Worm (Caenorhabditis elegans) whole organism, L2 larva: ENCODE measurements around the gene gmps-1.

Experiments
- ama-1 ChIP-seq: fragments of 150-350 bp; optimal IDR thresholded peaks from 2 replicates; lab custom pipeline; 2018; ENCODE audit warnings: inconsistent platforms
- blmp-1 ChIP-seq: sonication (generic microtip); optimal IDR thresholded peaks from 2 replicates; lab custom pipeline; 2017; ENCODE audit warnings: missing genetic modification characterization, mild to moderate bottlenecking, missing compliant biosample characterization, antibody characterized with exemption, moderate library complexity; ENCODE audit not compliant: insufficient read depth
- egl-27 ChIP-seq: sonication (generic microtip); optimal IDR thresholded peaks from 3 replicates; lab custom pipeline; 2017; ENCODE audit warnings: missing biosample characterization, missing genetic modification reagents, missing genetic modification characterization
- lin-11 ChIP-seq: fragments of 150-350 bp; sonication (generic microtip); optimal IDR thresholded peaks from 2 replicates; lab custom pipeline; 2014; ENCODE audit warnings: missing biosample characterization, missing genetic modification characterization, inconsistent platforms, mixed read lengths
- mdl-1 ChIP-seq, 2 experiments: fragments of 150-350 bp in 1 of 2; sonication (generic microtip) in 1 of 2; optimal IDR thresholded peaks; 2 replicates each; lab custom pipeline; 2017; ENCODE audit warnings: missing biosample characterization in 2 of 2, missing genetic modification characterization in 2 of 2
- nhr-11 ChIP-seq: fragments of 150-350 bp; optimal IDR thresholded peaks from 2 replicates; lab custom pipeline; 2014; ENCODE audit warnings: missing biosample characterization, missing genetic modification characterization
- nhr-129 ChIP-seq: fragments of 150-350 bp; optimal IDR thresholded peaks from 2 replicates; lab custom pipeline; 2014; ENCODE audit warnings: missing biosample characterization, missing genetic modification characterization
- nhr-77 ChIP-seq: fragments of 150-350 bp; optimal IDR thresholded peaks from 2 replicates; lab custom pipeline; 2014; ENCODE audit warnings: missing biosample characterization, missing genetic modification characterization
- skn-1 ChIP-seq: sonication (generic microtip); optimal IDR thresholded peaks from 2 replicates; lab custom pipeline; 2017; ENCODE audit warnings: missing biosample characterization, missing genetic modification characterization
- snpc-4 ChIP-seq: fragments of 150-350 bp; optimal IDR thresholded peaks from 2 replicates; lab custom pipeline; 2014; ENCODE audit warnings: missing biosample characterization, missing genetic modification characterization
- unc-62 ChIP-seq: fragments of 150-350 bp; optimal IDR thresholded peaks from 2 replicates; lab custom pipeline; 2014; ENCODE audit warnings: missing biosample characterization, missing genetic modification reagents, missing genetic modification characterization
- zag-1 ChIP-seq: fragments of 150-350 bp; optimal IDR thresholded peaks from 2 replicates; lab custom pipeline; 2014; ENCODE audit warnings: missing biosample characterization, missing genetic modification characterization
- ztf-1 ChIP-seq: fragments of 200-800 bp; sonication (Bioruptor generic); conservative IDR thresholded peaks from 2 replicates; pipeline ENCODE4 v1.3.6; 2022; ENCODE audit warnings: missing genetic modification characterization, missing compliant biosample characterization

- TF ChIP-seq nhr-11 (tag; lab: Kevin White, UChicago): no peak
- no peak for TF ChIP-seq zag-1
- TF ChIP-seq nhr-77 (tag; lab: Kevin White, UChicago): no peak
- TF ChIP-seq nhr-129 (tag; lab: Kevin White, UChicago): no peak
- TF ChIP-seq egl-27 (tag; lab: Kevin White, UChicago): no peak
- TF ChIP-seq ztf-1 (GFP tag; lab: Robert Waterston, UW): no peak
- no peak for TF ChIP-seq blmp-1
- no peak for TF ChIP-seq lin-11
- TF ChIP-seq mdl-1 (tag; optimal IDR thresholded peaks at IDR 0.05; lab: Kevin White, UChicago): no peak
- no peak for TF ChIP-seq ama-1
- no peak for TF ChIP-seq snpc-4 (tag; lab: Kevin White, UChicago)
- no peak for TF ChIP-seq skn-1
- no peak for TF ChIP-seq unc-62
Observed at ce11 chrII:10898998-10899397, 30.5 kb upstream of the gmps-1 start.
